Fruit fly (Drosophila melanogaster) whole organism, prepupa: Measurements from ENCODE around the gene Trmt61.

Experiments
- CG10631 ChIP-seq: fragments of 200-800 bp; sonication (Bioruptor generic); optimal IDR thresholded peaks from 2 replicates; lab custom pipeline; 2016; ENCODE audit warnings: missing biosample characterization, missing genetic modification characterization
- CG1621 ChIP-seq: fragments of 200-800 bp; sonication (Bioruptor generic); optimal IDR thresholded peaks from 3 replicates; lab custom pipeline; 2018; ENCODE audit warnings: missing biosample characterization, mild to moderate bottlenecking, missing genetic modification characterization
- CG34406 ChIP-seq: fragments of 200-800 bp; sonication (Bioruptor generic); optimal IDR thresholded peaks from 3 replicates; lab custom pipeline; 2016; ENCODE audit warnings: missing biosample characterization, missing genetic modification characterization
- CG4318 ChIP-seq: fragments of 200-800 bp; sonication (Bioruptor generic); optimal IDR thresholded peaks from 3 replicates; lab custom pipeline; 2017; ENCODE audit warnings: missing biosample characterization, mild to moderate bottlenecking, missing genetic modification characterization
- CG6276 ChIP-seq: fragments of 200-800 bp; sonication (Bioruptor generic); optimal IDR thresholded peaks from 2 replicates; lab custom pipeline; 2017; ENCODE audit warnings: missing biosample characterization, mild to moderate bottlenecking, missing genetic modification characterization
- Hr39 ChIP-seq: fragments of 200-800 bp; sonication (Bioruptor generic); optimal IDR thresholded peaks from 2 replicates; lab custom pipeline; 2016; ENCODE audit warnings: missing biosample characterization, missing genetic modification characterization
- dac ChIP-seq: fragments of 200-800 bp; sonication (Bioruptor generic); optimal IDR thresholded peaks from 2 replicates; lab custom pipeline; 2017; ENCODE audit warnings: missing biosample characterization, mild to moderate bottlenecking, missing genetic modification characterization

DNA sequence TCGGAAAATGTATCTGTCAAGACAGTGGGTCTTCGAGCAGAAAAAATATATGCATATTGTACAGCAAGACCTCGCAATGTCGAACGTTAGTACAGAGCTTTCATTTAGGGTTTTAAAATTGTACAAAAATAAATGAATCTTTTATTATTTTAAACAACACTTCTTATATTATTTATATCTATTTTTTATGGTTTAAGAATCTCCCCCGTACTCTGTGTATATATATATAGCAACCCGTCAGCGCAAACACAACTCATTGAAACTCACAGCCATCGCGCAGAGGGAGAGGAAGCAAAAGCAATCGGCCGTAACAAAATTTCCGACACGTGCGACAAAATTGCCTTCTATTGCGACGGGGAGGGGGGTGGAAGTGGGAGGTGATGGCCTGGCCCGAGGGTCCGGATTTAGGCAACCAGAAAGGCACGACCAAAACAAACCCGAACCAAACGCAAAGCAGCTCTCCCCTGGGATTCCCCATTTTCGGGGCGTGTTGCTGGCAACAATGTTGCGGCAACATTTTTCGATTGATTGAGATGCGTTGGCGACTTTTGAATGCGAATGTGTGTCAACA lies 46.7 kb downstream of the Trmt61 start:
- TF ChIP-seq dac (no peak), CG4318 (GFP tag; lab: Kevin White, UChicago) (peak; percentile 14), CG6276 (GFP tag; lab: Kevin White, UChicago) (peak; percentile 53), CG34406 (GFP tag; lab: Kevin White, UChicago) (no peak), CG10631 (GFP tag; lab: Kevin White, UChicago) (no peak), Hr39 (GFP tag; lab: Kevin White, UChicago) (no peak), CG1621 (tag; lab: Kevin White, UChicago) (no peak)
